Fruit fly (Drosophila melanogaster) whole organism, larva: ENCODE data around the gene Inx3.

Source experiments
- noc ChIP-seq: fragments of 200-800 bp; sonication (Bioruptor generic); optimal IDR thresholded peaks from 3 replicates; lab custom pipeline; 2019; ENCODE audit warnings: missing biosample characterization, mild to moderate bottlenecking, missing genetic modification characterization, moderate library complexity

Gene Inx3

dm6 chr3R:28859058-28859526 lies at the start of gene Inx3:
Inx3 (minus strand) TSS chr3R:28859497.
- no peak for TF ChIP-seq noc (tag; lab: Kevin White, UChicago)

dm6 chr3R:28904816-28905435 lies 45.6 kb upstream of the Inx3 start:
- peak; percentile 67 for TF ChIP-seq noc (tag; lab: Kevin White, UChicago)

- no peak for TF ChIP-seq noc (tag; lab: Kevin White, UChicago)
These were observed 44.9 kb upstream of the Inx3 start for dm6 chr3R:28904174-28904573.

dm6 chr3R:28903392-28903791 lies 44.1 kb upstream of the Inx3 start:
- TF ChIP-seq noc (tag; lab: Kevin White, UChicago): no peak

- TF ChIP-seq noc (tag; lab: Kevin White, UChicago): no peak
These were observed 42.3 kb upstream of the Inx3 start for dm6 chr3R:28901468-28902163.

- no peak for TF ChIP-seq noc (tag; lab: Kevin White, UChicago)
These were observed 39.7 kb upstream of the Inx3 start for dm6 chr3R:28898921-28899545.

dm6 chr3R:28897891-28898290 lies 38.6 kb upstream of the Inx3 start:
- TF ChIP-seq noc (tag; lab: Kevin White, UChicago): no peak

dm6 chr3R:28895014-28895413 lies 35.7 kb upstream of the Inx3 start:
- TF ChIP-seq noc (tag; lab: Kevin White, UChicago): no peak

dm6 chr3R:28891513-28892097 lies 32.3 kb upstream of the Inx3 start:
- TF ChIP-seq noc (tag; lab: Kevin White, UChicago): no peak

dm6 chr3R:28889427-28889736 lies 30.1 kb upstream of the Inx3 start:
- TF ChIP-seq noc (tag; lab: Kevin White, UChicago): no peak

- peak; percentile 92 for TF ChIP-seq noc (tag; lab: Kevin White, UChicago)
These were observed 29.5 kb upstream of the Inx3 start for dm6 chr3R:28888561-28889426.

dm6 chr3R:28887559-28888432 lies 28.5 kb upstream of the Inx3 start, which contains the start of the genes CG33203 and Doa:
CG33203 (minus strand) TSS chr3R:28887709.
Doa (plus strand) TSS chr3R:28888073.
- no peak for TF ChIP-seq noc (tag; lab: Kevin White, UChicago)

dm6 chr3R:28886813-28887212 lies 27.5 kb upstream of the Inx3 start:
- TF ChIP-seq noc (tag; lab: Kevin White, UChicago): no peak

dm6 chr3R:28883434-28883833 lies 24.1 kb upstream of the Inx3 start, which contains the start of gene Nepl21:
Nepl21 (plus strand) TSS chr3R:28883693.
- peak; percentile 34 for TF ChIP-seq noc (tag; lab: Kevin White, UChicago)
